Worm (Caenorhabditis elegans) whole organism, L3 larva: Measurements from ENCODE around the gene srg-32.

Experiments used
- R02D3.7 ChIP-seq: fragments of 150-350 bp; optimal IDR thresholded peaks from 2 replicates; lab custom pipeline; 2014; ENCODE audit warnings: missing biosample characterization, missing genetic modification characterization
- ZK546.5 ChIP-seq: sonication (generic microtip); optimal IDR thresholded peaks from 2 replicates; lab custom pipeline; 2017; ENCODE audit warnings: missing biosample characterization, missing genetic modification characterization
- ama-1 ChIP-seq: fragments of 150-350 bp; optimal IDR thresholded peaks from 2 replicates; lab custom pipeline; 2018
- ceh-28 ChIP-seq: fragments of 150-350 bp; optimal IDR thresholded peaks from 2 replicates; lab custom pipeline; 2014; ENCODE audit warnings: missing biosample characterization, missing genetic modification reagents, missing genetic modification characterization
- ceh-82 ChIP-seq: fragments of 150-350 bp; optimal IDR thresholded peaks from 2 replicates; lab custom pipeline; 2014; ENCODE audit warnings: missing biosample characterization, missing genetic modification characterization
- daf-12 ChIP-seq: fragments of 150-350 bp; optimal IDR thresholded peaks from 2 replicates; lab custom pipeline; 2014; ENCODE audit warnings: missing biosample characterization, missing genetic modification reagents, missing genetic modification characterization
- egl-27 ChIP-seq: sonication (generic microtip); optimal IDR thresholded peaks from 4 replicates; lab custom pipeline; 2017; ENCODE audit warnings: missing biosample characterization, missing genetic modification reagents, missing genetic modification characterization
- egl-5 ChIP-seq: fragments of 150-350 bp; optimal IDR thresholded peaks from 2 replicates; lab custom pipeline; 2017; ENCODE audit warnings: missing biosample characterization, missing genetic modification reagents, missing genetic modification characterization, inconsistent platforms
- elt-1 ChIP-seq: fragments of 150-350 bp; optimal IDR thresholded peaks from 2 replicates; lab custom pipeline; 2014; ENCODE audit warnings: missing biosample characterization, missing genetic modification characterization
- elt-2 ChIP-seq: sonication (generic microtip); optimal IDR thresholded peaks from 2 replicates; lab custom pipeline; 2016; ENCODE audit warnings: missing genetic modification reagents, mild to moderate bottlenecking, missing genetic modification characterization, missing compliant biosample characterization
- elt-3 ChIP-seq, 3 experiments: fragments of 150-350 bp in 1 of 3; sonication (generic microtip) in 2 of 3; optimal IDR thresholded peaks; 2 replicates in 2 of 3; 4 replicates in 1 of 3; lab custom pipeline; 2014 to 2017; ENCODE audit warnings: missing biosample characterization in 3 of 3, missing genetic modification characterization in 3 of 3
- eor-1 ChIP-seq, 2 experiments: fragments of 150-350 bp; optimal IDR thresholded peaks; 2 replicates each; lab custom pipeline; 2014 to 2018; ENCODE audit warnings: missing biosample characterization in 2 of 2, missing genetic modification characterization in 2 of 2
- fkh-2 ChIP-seq: fragments of 150-350 bp; optimal IDR thresholded peaks from 2 replicates; lab custom pipeline; 2014; ENCODE audit warnings: missing biosample characterization, missing genetic modification reagents, missing genetic modification characterization
- fos-1 ChIP-seq: fragments of 150-350 bp; optimal IDR thresholded peaks from 2 replicates; lab custom pipeline; 2014; ENCODE audit warnings: missing biosample characterization, missing genetic modification characterization
- hmg-11 ChIP-seq: sonication (generic microtip); optimal IDR thresholded peaks from 2 replicates; lab custom pipeline; 2016; ENCODE audit warnings: missing genetic modification characterization, missing compliant biosample characterization
- jun-1 ChIP-seq: fragments of 150-350 bp; optimal IDR thresholded peaks from 2 replicates; lab custom pipeline; 2014; ENCODE audit warnings: missing biosample characterization, missing genetic modification reagents, missing genetic modification characterization
- lin-15B ChIP-seq: fragments of 150-350 bp; optimal IDR thresholded peaks from 2 replicates; lab custom pipeline; 2014; ENCODE audit warnings: missing biosample characterization, missing genetic modification characterization
- lin-39 ChIP-seq: fragments of 150-350 bp; optimal IDR thresholded peaks from 2 replicates; lab custom pipeline; 2018; ENCODE audit warnings: missing biosample characterization, missing genetic modification reagents, missing genetic modification characterization
- lsy-12 ChIP-seq: sonication (generic microtip); optimal IDR thresholded peaks from 2 replicates; lab custom pipeline; 2016; ENCODE audit warnings: mild to moderate bottlenecking, missing genetic modification characterization, missing compliant biosample characterization
- mdl-1 ChIP-seq: fragments of 150-350 bp; optimal IDR thresholded peaks from 2 replicates; lab custom pipeline; 2014; ENCODE audit warnings: missing biosample characterization, missing genetic modification characterization
- nfya-1 ChIP-seq: sonication (generic microtip); optimal IDR thresholded peaks from 2 replicates; lab custom pipeline; 2017; ENCODE audit warnings: missing genetic modification characterization, mild to moderate bottlenecking, missing compliant biosample characterization, antibody characterized with exemption, moderate library complexity; ENCODE audit not compliant: insufficient read depth
- nhr-23 ChIP-seq: fragments of 150-350 bp; optimal IDR thresholded peaks from 2 replicates; lab custom pipeline; 2014; ENCODE audit warnings: missing biosample characterization, missing genetic modification reagents, missing genetic modification characterization
- nhr-237 ChIP-seq: fragments of 150-350 bp; optimal IDR thresholded peaks from 2 replicates; lab custom pipeline; 2014; ENCODE audit warnings: missing biosample characterization, missing genetic modification characterization
- nhr-25 ChIP-seq: sonication (generic microtip); optimal IDR thresholded peaks from 2 replicates; lab custom pipeline; 2017; ENCODE audit warnings: missing biosample characterization, missing genetic modification characterization
- nhr-28 ChIP-seq: fragments of 150-350 bp; optimal IDR thresholded peaks from 2 replicates; lab custom pipeline; 2014; ENCODE audit warnings: missing biosample characterization, missing genetic modification characterization
- nhr-43 ChIP-seq: sonication (generic microtip); optimal IDR thresholded peaks from 2 replicates; lab custom pipeline; 2016; ENCODE audit warnings: mild to moderate bottlenecking, missing genetic modification characterization, missing compliant biosample characterization; ENCODE audit not compliant: poor library complexity, severe bottlenecking
- nhr-67 ChIP-seq: fragments of 150-350 bp; optimal IDR thresholded peaks from 2 replicates; lab custom pipeline; 2014; ENCODE audit warnings: missing biosample characterization, missing genetic modification characterization
- nhr-77 ChIP-seq: fragments of 150-350 bp; optimal IDR thresholded peaks from 2 replicates; lab custom pipeline; 2014; ENCODE audit warnings: missing biosample characterization, missing genetic modification characterization
- pha-4 ChIP-seq: fragments of 150-350 bp; optimal IDR thresholded peaks from 2 replicates; lab custom pipeline; 2014; ENCODE audit warnings: missing biosample characterization, missing genetic modification reagents, missing genetic modification characterization
- pqm-1 ChIP-seq: fragments of 150-350 bp; optimal IDR thresholded peaks from 2 replicates; lab custom pipeline; 2017; ENCODE audit warnings: missing biosample characterization, missing genetic modification characterization, inconsistent platforms
- sea-2 ChIP-seq: fragments of 150-350 bp; sonication (generic microtip); optimal IDR thresholded peaks from 4 replicates; lab custom pipeline; 2014; ENCODE audit warnings: missing biosample characterization, missing genetic modification reagents, missing genetic modification characterization
- skn-1 ChIP-seq: fragments of 150-350 bp; optimal IDR thresholded peaks from 2 replicates; lab custom pipeline; 2014; ENCODE audit warnings: missing biosample characterization, missing genetic modification characterization
- snpc-4 ChIP-seq: fragments of 150-350 bp; optimal IDR thresholded peaks from 2 replicates; lab custom pipeline; 2014; ENCODE audit warnings: missing biosample characterization, missing genetic modification characterization
- tbx-2 ChIP-seq: sonication (generic microtip); optimal IDR thresholded peaks from 2 replicates; lab custom pipeline; 2016; ENCODE audit warnings: mild to moderate bottlenecking, missing genetic modification characterization, missing compliant biosample characterization
- unc-62 ChIP-seq: fragments of 150-350 bp; sonication (generic microtip); optimal IDR thresholded peaks from 4 replicates; lab custom pipeline; 2014; ENCODE audit warnings: missing biosample characterization, missing genetic modification reagents, missing genetic modification characterization
- zag-1 ChIP-seq: fragments of 150-350 bp; optimal IDR thresholded peaks from 2 replicates; lab custom pipeline; 2014; ENCODE audit warnings: missing biosample characterization, missing genetic modification characterization
- ztf-11 ChIP-seq: fragments of 150-350 bp; optimal IDR thresholded peaks from 2 replicates; lab custom pipeline; 2014; ENCODE audit warnings: missing biosample characterization, missing genetic modification characterization
- ztf-4 ChIP-seq: fragments of 150-350 bp; optimal IDR thresholded peaks from 2 replicates; lab custom pipeline; 2014; ENCODE audit warnings: missing biosample characterization, missing genetic modification characterization

Gene srg-32

DNA sequence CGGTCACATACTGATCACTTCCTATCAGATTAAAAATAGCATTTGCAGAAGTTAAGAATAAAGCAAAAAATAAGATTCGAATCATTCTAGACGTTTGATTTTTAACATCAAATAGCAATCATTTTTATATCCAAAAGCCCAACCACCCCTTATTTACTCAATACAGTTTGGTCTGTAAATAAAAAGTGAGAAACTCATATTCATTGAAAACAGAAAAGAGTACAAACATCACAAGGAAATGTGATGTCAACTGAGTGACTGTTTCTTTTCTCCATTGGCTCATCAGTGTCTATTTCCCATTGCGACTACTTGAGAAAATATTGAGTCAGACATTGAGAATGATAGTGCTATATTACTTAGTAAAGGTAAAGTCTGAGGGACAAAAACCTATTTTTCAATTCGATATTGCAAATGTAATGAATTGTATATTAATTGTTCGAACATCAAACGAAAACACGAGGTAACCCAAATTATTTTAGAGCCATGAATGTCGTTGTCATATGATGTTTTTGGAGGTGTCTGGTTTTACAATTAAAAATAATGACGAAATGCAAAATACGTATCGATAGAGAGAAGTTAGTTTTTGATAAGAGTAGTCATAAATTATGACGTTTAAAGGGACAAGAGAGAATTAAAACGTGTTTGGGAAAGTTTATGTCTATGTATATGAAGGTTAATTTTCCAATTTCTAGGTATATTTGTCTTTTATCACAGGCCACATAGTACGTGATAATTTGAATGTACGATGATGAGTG lies 1.4 kb upstream of the srg-32 start, which contains the start of gene ttr-23:
Gene ttr-23, minus strand, starts transcription at position 87 of the 755 bp plus-strand sequence.
- TF ChIP-seq pqm-1 (peak; percentile 6), pha-4 (tag; lab: Kevin White, UChicago) (peak; percentile 51), elt-2 (tag; lab: Kevin White, UChicago) (peak; percentile 70), nfya-1 (tag; lab: Kevin White, UChicago) (no peak), skn-1 (tag; lab: Kevin White, UChicago) (no peak), tbx-2 (no peak), mdl-1 (tag; lab: Kevin White, UChicago) (no peak), elt-1 (tag; lab: Kevin White, UChicago) (no peak), nhr-28 (tag; lab: Kevin White, UChicago) (no peak), ceh-28 (tag; lab: Kevin White, UChicago) (peak; percentile 37), zag-1 (tag; lab: Kevin White, UChicago) (no peak)

DNA sequence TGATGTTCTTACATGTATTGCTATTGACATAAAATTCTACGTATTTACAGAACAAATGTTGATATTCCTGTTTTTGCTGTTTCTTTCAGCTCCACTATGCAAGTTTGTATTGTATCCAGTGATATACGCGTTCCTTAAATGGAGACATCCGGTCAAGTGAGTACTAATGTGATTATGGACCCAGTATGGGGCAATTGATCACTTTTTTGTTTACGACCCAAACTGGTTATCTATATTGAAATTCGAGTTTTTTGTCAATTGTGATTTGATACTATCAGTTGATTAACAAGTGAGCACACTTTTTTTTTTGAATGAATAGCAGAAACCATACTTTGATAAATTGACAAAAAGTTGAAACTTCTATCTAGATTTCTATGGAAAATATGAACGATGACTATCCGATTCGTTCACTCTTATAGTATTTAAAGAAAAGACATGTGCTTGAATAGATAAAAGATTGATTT lies 6.7 kb downstream of the srg-32 start, which contains the start of gene T21C9.6:
Gene T21C9.6, plus strand, starts transcription at position 51 of the 464 bp plus-strand sequence.
- TF ChIP-seq nhr-237 (tag; lab: Kevin White, UChicago) (no peak), ZK546.5 (no peak), pqm-1 (peak; percentile 26), elt-2 (tag; lab: Kevin White, UChicago) (peak; percentile 52), nhr-77 (no peak), sea-2 (GFP tag; lab: Kevin White, UChicago) (no peak), snpc-4 (tag; lab: Kevin White, UChicago) (no peak), nhr-67 (tag; lab: Kevin White, UChicago) (no peak), egl-5 (tag; lab: Kevin White, UChicago) (no peak)

DNA sequence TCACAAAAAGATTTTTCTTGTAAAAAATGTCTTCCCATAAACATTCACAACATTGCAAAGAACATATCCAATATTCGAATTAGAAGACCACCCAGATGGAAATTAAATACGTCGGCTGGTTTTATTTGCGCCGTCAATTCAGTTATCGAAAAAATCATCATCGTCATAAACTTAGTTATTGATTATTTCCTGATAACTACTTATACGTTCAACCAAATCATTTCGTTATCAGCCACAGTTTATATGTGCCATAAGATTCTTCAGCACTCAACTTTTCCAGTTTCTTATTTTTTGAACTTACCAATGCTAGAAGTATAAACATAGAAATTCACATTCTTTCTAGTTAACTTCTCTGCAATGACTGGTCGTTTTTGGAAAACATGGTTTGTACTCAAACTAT lies 8.0 kb downstream of the srg-32 start:
- TF ChIP-seq nfya-1 (tag; lab: Kevin White, UChicago) (no peak), R02D3.7 (no peak), nhr-25 (tag; lab: Kevin White, UChicago) (no peak), ceh-28 (tag; lab: Kevin White, UChicago) (peak; percentile 25), nhr-77 (no peak), fos-1 (tag; lab: Kevin White, UChicago) (no peak), nhr-28 (tag; lab: Kevin White, UChicago) (no peak), elt-3 (tag; optimal IDR thresholded peaks at IDR 0.05; lab: Kevin White, UChicago) (no peak), jun-1 (tag; lab: Kevin White, UChicago) (no peak), ama-1 (no peak), daf-12 (tag; lab: Kevin White, UChicago) (no peak), skn-1 (tag; lab: Kevin White, UChicago) (no peak), pha-4 (tag; lab: Kevin White, UChicago) (peak; percentile 19), fkh-2 (tag; lab: Kevin White, UChicago) (no peak), hmg-11 (tag; lab: Kevin White, UChicago) (no peak), nhr-23 (tag; lab: Kevin White, UChicago) (no peak), nhr-237 (tag; lab: Kevin White, UChicago) (no peak), lin-39 (tag; lab: Kevin White, UChicago) (no peak), ceh-82 (tag; lab: Kevin White, UChicago) (no peak), eor-1 (tag; optimal IDR thresholded peaks at IDR 0.05; lab: Kevin White, UChicago) (no peak), ztf-4 (tag; lab: Kevin White, UChicago) (no peak), snpc-4 (tag; lab: Kevin White, UChicago) (no peak), nhr-67 (tag; lab: Kevin White, UChicago) (no peak), elt-1 (tag; lab: Kevin White, UChicago) (no peak), lin-15B (tag; lab: Kevin White, UChicago) (no peak), lsy-12 (tag; lab: Kevin White, UChicago) (no peak), egl-27 (tag; lab: Kevin White, UChicago) (no peak), nhr-43 (tag; lab: Kevin White, UChicago) (no peak), elt-2 (tag; lab: Kevin White, UChicago) (peak; percentile 84), pqm-1 (peak; percentile 56), egl-5 (tag; lab: Kevin White, UChicago) (no peak), mdl-1 (tag; lab: Kevin White, UChicago) (no peak), zag-1 (tag; lab: Kevin White, UChicago) (no peak), ztf-11 (tag; lab: Kevin White, UChicago) (no peak), unc-62 (GFP tag; lab: Kevin White, UChicago) (no peak)
